Fruit fly (Drosophila melanogaster) whole organism, embryonic: ENCODE data around the gene Cyp303a1.

Experiments
- Adf1 ChIP-seq: fragments of 200-800 bp; sonication (Bioruptor generic); IDR thresholded peaks from 2 replicates; pipeline ENCODE4 v1.3.6; 2022; ENCODE audit warnings: missing biosample characterization, missing genetic modification characterization
- BEAF-32 ChIP-seq: fragments of 200-800 bp; sonication (Bioruptor generic); optimal IDR thresholded peaks from 3 replicates; lab custom pipeline; 2017; ENCODE audit warnings: missing biosample characterization, missing genetic modification characterization, mild to moderate bottlenecking, moderate library complexity, missing genetic modification reagents
- CG10209 ChIP-seq: fragments of 200-800 bp; sonication (Bioruptor generic); optimal IDR thresholded peaks from 3 replicates; lab custom pipeline; 2017; ENCODE audit warnings: missing biosample characterization, mild to moderate bottlenecking, missing genetic modification characterization, missing genetic modification reagents
- CG10274 ChIP-seq: fragments of 200-800 bp; sonication (Bioruptor generic); optimal IDR thresholded peaks from 3 replicates; lab custom pipeline; 2017; ENCODE audit warnings: missing biosample characterization, mild to moderate bottlenecking, missing genetic modification characterization
- CG10431 ChIP-seq: fragments of 200-800 bp; sonication (Bioruptor generic); optimal IDR thresholded peaks from 3 replicates; lab custom pipeline; 2018; ENCODE audit warnings: missing biosample characterization, mild to moderate bottlenecking, missing genetic modification characterization
- CG11695 ChIP-seq: fragments of 200-800 bp; sonication (Bioruptor generic); IDR thresholded peaks from 3 replicates; pipeline ENCODE4 v1.3.6; 2022; ENCODE audit warnings: missing biosample characterization, missing genetic modification characterization
- CG11696 ChIP-seq: fragments of 200-800 bp; sonication (Bioruptor generic); IDR thresholded peaks from 2 replicates; pipeline ENCODE4 v1.3.6; 2022; ENCODE audit warnings: missing biosample characterization, missing genetic modification characterization
- CG14050 ChIP-seq: fragments of 200-800 bp; sonication (Bioruptor generic); IDR thresholded peaks from 3 replicates; pipeline ENCODE4 v1.3.6; 2022; ENCODE audit warnings: missing biosample characterization, missing genetic modification characterization
- CG14860 ChIP-seq: fragments of 200-800 bp; sonication (Bioruptor generic); IDR thresholded peaks from 3 replicates; pipeline ENCODE4 v1.3.6; 2022; ENCODE audit warnings: missing biosample characterization, missing genetic modification characterization; ENCODE audit not compliant: partially characterized antibody
- CG15479 ChIP-seq: fragments of 200-800 bp; sonication (Bioruptor generic); optimal IDR thresholded peaks from 3 replicates; lab custom pipeline; 2019; ENCODE audit warnings: missing biosample characterization, mild to moderate bottlenecking, missing genetic modification characterization, moderate library complexity
- CG15601 ChIP-seq: fragments of 200-800 bp; sonication (Bioruptor generic); optimal IDR thresholded peaks from 3 replicates; lab custom pipeline; 2019; ENCODE audit warnings: missing biosample characterization, mild to moderate bottlenecking, missing genetic modification characterization, moderate library complexity
- CG15696 ChIP-seq: fragments of 200-800 bp; sonication (Bioruptor generic); optimal IDR thresholded peaks from 2 replicates; lab custom pipeline; 2019; ENCODE audit warnings: missing biosample characterization, mild to moderate bottlenecking, missing genetic modification characterization, moderate library complexity
- CG1602 ChIP-seq: fragments of 200-800 bp; sonication (Bioruptor generic); optimal IDR thresholded peaks from 3 replicates; lab custom pipeline; 2016; ENCODE audit warnings: missing biosample characterization, missing genetic modification characterization
- CG16813 ChIP-seq: fragments of 200-800 bp; sonication (Bioruptor generic); IDR thresholded peaks from 3 replicates; pipeline ENCODE4 v1.3.6; 2022; ENCODE audit warnings: missing biosample characterization, missing genetic modification characterization; ENCODE audit not compliant: partially characterized antibody
- CG17328 ChIP-seq: fragments of 200-800 bp; sonication (Bioruptor generic); IDR thresholded peaks from 2 replicates; pipeline ENCODE4 v1.3.6; 2022; ENCODE audit warnings: missing biosample characterization, missing genetic modification characterization
- CG17361 ChIP-seq: fragments of 200-800 bp; sonication (Bioruptor generic); IDR thresholded peaks from 3 replicates; pipeline ENCODE4 v1.3.6; 2022; ENCODE audit warnings: missing biosample characterization, missing genetic modification characterization
- CG17612 ChIP-seq: fragments of 200-800 bp; sonication (Bioruptor generic); IDR thresholded peaks from 2 replicates; pipeline ENCODE4 v1.3.6; 2022; ENCODE audit warnings: missing biosample characterization, missing genetic modification characterization
- CG17802 ChIP-seq: fragments of 200-800 bp; sonication (Bioruptor generic); optimal IDR thresholded peaks from 2 replicates; lab custom pipeline; 2018; ENCODE audit warnings: missing biosample characterization, mild to moderate bottlenecking, missing genetic modification characterization, moderate library complexity
- CG17829 ChIP-seq: fragments of 200-800 bp; optimal IDR thresholded peaks from 2 replicates; lab custom pipeline; 2019; ENCODE audit warnings: missing biosample characterization, mild to moderate bottlenecking, missing genetic modification characterization, moderate library complexity
- CG2678 ChIP-seq: fragments of 200-800 bp; sonication (Bioruptor generic); optimal IDR thresholded peaks from 3 replicates; lab custom pipeline; 2019; ENCODE audit warnings: missing biosample characterization, mild to moderate bottlenecking, missing genetic modification characterization, moderate library complexity
- CG31224 ChIP-seq: fragments of 200-800 bp; sonication (Bioruptor generic); IDR thresholded peaks from 2 replicates; pipeline ENCODE4 v1.3.6; 2022; ENCODE audit warnings: missing biosample characterization, missing genetic modification characterization
- CG6854 ChIP-seq: fragments of 200-800 bp; sonication (Bioruptor generic); optimal IDR thresholded peaks from 3 replicates; lab custom pipeline; 2017; ENCODE audit warnings: missing biosample characterization, mild to moderate bottlenecking, missing genetic modification characterization
- CG7839 ChIP-seq: fragments of 200-800 bp; sonication (Bioruptor generic); optimal IDR thresholded peaks from 3 replicates; lab custom pipeline; 2018; ENCODE audit warnings: missing biosample characterization, mild to moderate bottlenecking, missing genetic modification characterization, moderate library complexity
- CG8359 ChIP-seq: fragments of 200-800 bp; sonication (Bioruptor generic); optimal IDR thresholded peaks from 2 replicates; lab custom pipeline; 2017; ENCODE audit warnings: missing biosample characterization, mild to moderate bottlenecking, missing genetic modification characterization, borderline replicate concordance
- CrebB ChIP-seq: fragments of 200-800 bp; sonication (Bioruptor generic); optimal IDR thresholded peaks from 3 replicates; lab custom pipeline; 2018; ENCODE audit warnings: missing biosample characterization, mild to moderate bottlenecking, missing genetic modification characterization
- E2f2 ChIP-seq: fragments of 200-800 bp; sonication (Bioruptor generic); IDR thresholded peaks from 2 replicates; pipeline ENCODE4 v1.3.6; 2022; ENCODE audit warnings: missing biosample characterization, missing genetic modification characterization
- ERR ChIP-seq: fragments of 200-800 bp; sonication (Bioruptor generic); optimal IDR thresholded peaks from 2 replicates; lab custom pipeline; 2016; ENCODE audit warnings: missing biosample characterization, missing genetic modification characterization
- Gsc ChIP-seq: fragments of 200-800 bp; sonication (Bioruptor generic); IDR thresholded peaks from 2 replicates; pipeline ENCODE4 v1.3.6; 2022; ENCODE audit warnings: missing biosample characterization, missing genetic modification characterization
- HLH3B ChIP-seq: fragments of 200-800 bp; sonication (Bioruptor generic); IDR thresholded peaks from 2 replicates; pipeline ENCODE4 v1.3.6; 2022; ENCODE audit warnings: missing biosample characterization, missing genetic modification characterization
- Hmr ChIP-seq: fragments of 200-800 bp; sonication (Bioruptor generic); optimal IDR thresholded peaks from 3 replicates; lab custom pipeline; 2017; ENCODE audit warnings: mild to moderate bottlenecking, missing biosample characterization, missing genetic modification reagents, missing genetic modification characterization
- Lpt ChIP-seq: fragments of >200 bp; optimal IDR thresholded peaks from 2 replicates; lab custom pipeline; 2018; ENCODE audit warnings: missing biosample characterization, missing genetic modification characterization
- Rfx ChIP-seq: fragments of 200-800 bp; sonication (Bioruptor generic); IDR thresholded peaks from 2 replicates; pipeline ENCODE4 v1.3.6; 2022; ENCODE audit warnings: missing biosample characterization, missing genetic modification characterization
- abd-A ChIP-seq: fragments of 200-800 bp; sonication (Bioruptor generic); optimal IDR thresholded peaks from 3 replicates; lab custom pipeline; 2019; ENCODE audit warnings: missing biosample characterization, mild to moderate bottlenecking, missing genetic modification characterization, moderate library complexity
- ash1 ChIP-seq: fragments of 200-800 bp; sonication (Bioruptor generic); optimal IDR thresholded peaks from 2 replicates; lab custom pipeline; 2018; ENCODE audit warnings: missing biosample characterization, mild to moderate bottlenecking, missing genetic modification characterization
- az2 ChIP-seq: fragments of 200-800 bp; sonication (Bioruptor generic); optimal IDR thresholded peaks from 3 replicates; lab custom pipeline; 2016; ENCODE audit warnings: missing biosample characterization, missing genetic modification characterization
- br ChIP-seq: fragments of >200 bp; optimal IDR thresholded peaks from 2 replicates; lab custom pipeline; 2017
- cg ChIP-seq: fragments of 200-800 bp; sonication (Bioruptor generic); optimal IDR thresholded peaks from 3 replicates; lab custom pipeline; 2019; ENCODE audit warnings: missing biosample characterization, mild to moderate bottlenecking, missing genetic modification characterization, moderate library complexity
- chm ChIP-seq: fragments of 200-800 bp; sonication (Bioruptor generic); IDR thresholded peaks from 2 replicates; pipeline ENCODE4 v1.3.6; 2022; ENCODE audit warnings: missing biosample characterization, missing genetic modification characterization
- crc ChIP-seq: fragments of 200-800 bp; sonication (Bioruptor generic); optimal IDR thresholded peaks from 2 replicates; lab custom pipeline; 2016; ENCODE audit warnings: missing biosample characterization, missing genetic modification characterization
- esg ChIP-seq: fragments of 200-800 bp; sonication (Bioruptor generic); conservative IDR thresholded peaks from 2 replicates; pipeline ENCODE4 v1.3.6; 2022; ENCODE audit warnings: missing biosample characterization, missing genetic modification characterization
- fd102C ChIP-seq: fragments of 200-800 bp; sonication (Bioruptor generic); optimal IDR thresholded peaks from 2 replicates; lab custom pipeline; 2018; ENCODE audit warnings: missing biosample characterization, mild to moderate bottlenecking, missing genetic modification characterization, moderate library complexity
- gcm ChIP-seq: fragments of 200-800 bp; sonication (Bioruptor generic); optimal IDR thresholded peaks from 2 replicates; lab custom pipeline; 2019; ENCODE audit warnings: missing biosample characterization, mild to moderate bottlenecking, missing genetic modification characterization, moderate library complexity
- gro ChIP-seq: fragments of 200-800 bp; sonication (Bioruptor generic); optimal IDR thresholded peaks from 2 replicates; lab custom pipeline; 2016; ENCODE audit warnings: missing biosample characterization, missing genetic modification characterization
- jing ChIP-seq: fragments of 200-800 bp; sonication (Bioruptor generic); optimal IDR thresholded peaks from 2 replicates; lab custom pipeline; 2018; ENCODE audit warnings: missing biosample characterization, mild to moderate bottlenecking, missing genetic modification characterization
- nerfin-2 ChIP-seq: fragments of 200-800 bp; sonication (Bioruptor generic); IDR thresholded peaks from 2 replicates; pipeline ENCODE4 v1.3.6; 2022; ENCODE audit warnings: missing biosample characterization, missing genetic modification characterization; ENCODE audit not compliant: partially characterized antibody
- sens-2 ChIP-seq: fragments of 200-800 bp; sonication (Bioruptor generic); IDR thresholded peaks from 2 replicates; pipeline ENCODE4 v1.3.6; 2022; ENCODE audit warnings: missing biosample characterization, missing genetic modification characterization
- sisA ChIP-seq: fragments of 200-800 bp; sonication (Bioruptor generic); IDR thresholded peaks from 2 replicates; pipeline ENCODE4 v1.3.6; 2022; ENCODE audit warnings: missing biosample characterization, missing genetic modification characterization
- sna ChIP-seq: fragments of 200-800 bp; sonication (Bioruptor generic); IDR thresholded peaks from 2 replicates; pipeline ENCODE4 v1.3.6; 2022; ENCODE audit warnings: missing biosample characterization, missing genetic modification characterization; ENCODE audit not compliant: partially characterized antibody
- ssp ChIP-seq: fragments of 200-800 bp; sonication (Bioruptor generic); IDR thresholded peaks from 2 replicates; pipeline ENCODE4 v1.3.6; 2022; ENCODE audit warnings: missing biosample characterization, missing genetic modification characterization
- trem ChIP-seq: fragments of 200-800 bp; optimal IDR thresholded peaks from 3 replicates; lab custom pipeline; 2019; ENCODE audit warnings: missing biosample characterization, mild to moderate bottlenecking, missing genetic modification characterization, moderate library complexity
- vvl ChIP-seq: fragments of 200-800 bp; sonication (Bioruptor generic); IDR thresholded peaks from 2 replicates; pipeline ENCODE4 v1.3.6; 2022; ENCODE audit warnings: missing biosample characterization, missing genetic modification characterization
- z ChIP-seq: fragments of 200-800 bp; sonication (Bioruptor generic); IDR thresholded peaks from 3 replicates; pipeline ENCODE4 v1.3.6; 2022; ENCODE audit warnings: missing biosample characterization, missing genetic modification characterization

The Cyp303a1 gene

dm6 chr2L:16302773-16303279 is 8.8 kb downstream of the Cyp303a1 start, which contains the start of gene GMF (continued):
- TF ChIP-seq sisA (no peak), gro (GFP tag; lab: Kevin White, UChicago) (no peak), chm (no peak), CG8359 (no peak), CG10274 (no peak), HLH3B (GFP tag; lab: Robert Waterston, UW) (no peak), sens-2 (no peak), CG15479 (no peak), Hmr (GFP tag; lab: Kevin White, UChicago) (no peak), esg (no peak), gcm (GFP tag; lab: Kevin White, UChicago) (peak; percentile 1), trem (tag; lab: Kevin White, UChicago) (peak; percentile 61), crc (GFP tag; lab: Kevin White, UChicago) (no peak), CrebB (no peak), CG7839 (tag; lab: Kevin White, UChicago) (no peak), ash1 (GFP tag; lab: Kevin White, UChicago) (no peak), az2 (no peak), Lpt (GFP tag; lab: Kevin White, UChicago) (no peak), fd102C (GFP tag; lab: Kevin White, UChicago) (no peak), abd-A (no peak), ssp (GFP tag; lab: Robert Waterston, UW) (no peak), ERR (GFP tag; lab: Kevin White, UChicago) (no peak), vvl (GFP tag; lab: Robert Waterston, UW) (peak; percentile 49; the same call in 1 of the 2 replicates), sna (GFP tag; lab: Robert Waterston, UW) (no peak), CG17802 (tag; lab: Kevin White, UChicago) (no peak), CG17612 (GFP tag; lab: Robert Waterston, UW) (no peak), z (GFP tag; lab: Robert Waterston, UW) (no peak), br (lab: Kevin White, UChicago) (no peak), CG6854 (GFP tag; lab: Kevin White, UChicago) (no peak), CG11696 (GFP tag; lab: Robert Waterston, UW) (no peak), cg (no peak), CG31224 (no peak), CG15696 (peak; percentile 46), CG10209 (GFP tag; lab: Kevin White, UChicago) (peak; percentile 10), Rfx (GFP tag; lab: Robert Waterston, UW) (peak; percentile 52)

dm6 chr2L:16307026-16307703 is 13.2 kb downstream of the Cyp303a1 start, which contains the start of the genes CG5861 and Syx5:
CG5861 (minus strand) TSS chr2L:16307298.
Syx5 (plus strand) TSS chr2L:16307346.
- peak; percentile 54 for TF ChIP-seq E2f2
- TF ChIP-seq nerfin-2 (GFP tag; lab: Robert Waterston, UW): peak; percentile 77
- TF ChIP-seq CG14050 (GFP tag; lab: Robert Waterston, UW): peak; percentile 17; the same call in 1 of the 3 replicates
- TF ChIP-seq jing: no peak
- no peak for TF ChIP-seq CG10431
- no peak for TF ChIP-seq CG1602 (GFP tag; lab: Kevin White, UChicago)
- peak; percentile 21; the same call in 1 of the 3 replicates for TF ChIP-seq CG11695 (GFP tag; lab: Robert Waterston, UW)
- peak; percentile 80 for TF ChIP-seq CG17829 (tag; lab: Kevin White, UChicago)
- peak; percentile 69 for TF ChIP-seq CG15601
- peak; percentile 88 for TF ChIP-seq CG14860 (GFP tag; lab: Robert Waterston, UW)
- peak; percentile 74 for TF ChIP-seq CG2678 (tag; lab: Kevin White, UChicago)
- TF ChIP-seq CG16813 (GFP tag; lab: Robert Waterston, UW): peak; percentile 87
- peak; percentile 57; the same call in 2 of the 3 replicates for TF ChIP-seq CG17361 (GFP tag; lab: Robert Waterston, UW)
- peak; percentile 86 for TF ChIP-seq BEAF-32 (GFP tag; lab: Kevin White, UChicago)
- TF ChIP-seq Adf1 (GFP tag; lab: Robert Waterston, UW): peak; percentile 47; the same call in 1 of the 2 replicates
- 0 out of 2 replicates have a peak, but pooled peaks have one; percentile 54 for TF ChIP-seq CG17328
- no peak for TF ChIP-seq Gsc (GFP tag; lab: Robert Waterston, UW)
